Worm (Caenorhabditis elegans) whole organism, L2 larva: ENCODE measurements around the gene C28C12.12.

Source experiments
- lsy-2 ChIP-seq, 2 experiments: fragments of 150-350 bp in 1 of 2; sonication (generic microtip) in 1 of 2; optimal IDR thresholded peaks; 2 replicates each; lab custom pipeline; 2014 to 2017; ENCODE audit warnings: missing biosample characterization in 2 of 2, missing genetic modification characterization in 2 of 2
- unc-39 ChIP-seq: fragments of 150-350 bp; optimal IDR thresholded peaks from 2 replicates; lab custom pipeline; 2014; ENCODE audit warnings: missing biosample characterization, missing genetic modification characterization

DNA sequence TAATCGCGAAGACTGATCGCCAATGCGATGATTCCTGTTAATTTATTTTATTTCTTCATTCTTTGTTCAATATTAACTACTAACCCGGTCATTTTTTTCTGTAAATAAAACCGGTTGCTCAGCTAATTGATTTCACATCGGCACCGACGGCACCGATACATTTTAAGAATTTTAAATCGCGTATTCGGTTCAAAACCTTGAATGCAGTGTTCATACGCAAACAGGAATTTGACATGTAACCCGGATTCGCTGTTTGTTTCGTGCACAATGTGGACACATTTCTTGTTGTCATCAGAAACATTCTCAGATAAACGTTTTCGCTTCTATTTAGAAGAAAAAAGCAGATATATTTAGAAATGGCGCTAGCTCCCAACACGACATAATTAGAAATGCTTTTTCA lies 3.8 kb upstream of the C28C12.12 start:
- TF ChIP-seq lsy-2 (tag; optimal IDR thresholded peaks at IDR 0.05; lab: Kevin White, UChicago) (no peak), unc-39 (tag; lab: Kevin White, UChicago) (no peak)
